Fruit fly (Drosophila melanogaster) whole organism, embryonic: Measurements from ENCODE around the gene NijC.

Experiments
- ATbp ChIP-seq: fragments of 200-800 bp; sonication (Bioruptor generic); optimal IDR thresholded peaks from 2 replicates; lab custom pipeline; 2017; ENCODE audit warnings: missing biosample characterization, mild to moderate bottlenecking, missing genetic modification characterization, missing genetic modification reagents
- Atf6 ChIP-seq: fragments of 200-800 bp; sonication (Bioruptor generic); IDR thresholded peaks from 2 replicates; pipeline ENCODE4 v1.3.6; 2022; ENCODE audit warnings: missing biosample characterization, missing genetic modification characterization
- CG10431 ChIP-seq: fragments of 200-800 bp; sonication (Bioruptor generic); optimal IDR thresholded peaks from 3 replicates; lab custom pipeline; 2018; ENCODE audit warnings: missing biosample characterization, mild to moderate bottlenecking, missing genetic modification characterization
- CG11695 ChIP-seq: fragments of 200-800 bp; sonication (Bioruptor generic); IDR thresholded peaks from 3 replicates; pipeline ENCODE4 v1.3.6; 2022; ENCODE audit warnings: missing biosample characterization, missing genetic modification characterization
- CG12071 ChIP-seq: fragments of 200-800 bp; sonication (Bioruptor generic); optimal IDR thresholded peaks from 3 replicates; lab custom pipeline; 2018; ENCODE audit warnings: missing biosample characterization, mild to moderate bottlenecking, missing genetic modification characterization
- CG12659 ChIP-seq: fragments of 200-800 bp; sonication (Bioruptor generic); optimal IDR thresholded peaks from 3 replicates; lab custom pipeline; 2017; ENCODE audit warnings: mild to moderate bottlenecking, missing biosample characterization, missing genetic modification reagents, missing genetic modification characterization
- CG13424 ChIP-seq: fragments of 200-800 bp; sonication (Bioruptor generic); optimal IDR thresholded peaks from 2 replicates; lab custom pipeline; 2019; ENCODE audit warnings: missing biosample characterization, mild to moderate bottlenecking, missing genetic modification characterization, moderate library complexity
- CG13624 ChIP-seq: fragments of 200-800 bp; sonication (Bioruptor generic); optimal IDR thresholded peaks from 2 replicates; lab custom pipeline; 2016; ENCODE audit warnings: missing biosample characterization, missing genetic modification characterization
- CG15011 ChIP-seq: fragments of 200-800 bp; sonication (Bioruptor generic); optimal IDR thresholded peaks from 3 replicates; lab custom pipeline; 2018; ENCODE audit warnings: missing biosample characterization, mild to moderate bottlenecking, missing genetic modification characterization
- CG16863 ChIP-seq: fragments of 200-800 bp; sonication (Bioruptor generic); optimal IDR thresholded peaks from 3 replicates; lab custom pipeline; 2016; ENCODE audit warnings: missing biosample characterization, missing genetic modification characterization
- CG17829 ChIP-seq: fragments of 200-800 bp; optimal IDR thresholded peaks from 2 replicates; lab custom pipeline; 2019; ENCODE audit warnings: missing biosample characterization, mild to moderate bottlenecking, missing genetic modification characterization, moderate library complexity
- CG2120 ChIP-seq: fragments of 200-800 bp; sonication (Bioruptor generic); optimal IDR thresholded peaks from 3 replicates; lab custom pipeline; 2016; ENCODE audit warnings: missing biosample characterization, missing genetic modification characterization
- CG2678 ChIP-seq: fragments of 200-800 bp; sonication (Bioruptor generic); optimal IDR thresholded peaks from 3 replicates; lab custom pipeline; 2019; ENCODE audit warnings: missing biosample characterization, mild to moderate bottlenecking, missing genetic modification characterization, moderate library complexity
- CG3163 ChIP-seq: fragments of 200-800 bp; sonication (Bioruptor generic); optimal IDR thresholded peaks from 3 replicates; lab custom pipeline; 2016; ENCODE audit warnings: missing biosample characterization, missing genetic modification characterization
- CG3847 ChIP-seq: fragments of 200-800 bp; sonication (Bioruptor generic); IDR thresholded peaks from 2 replicates; pipeline ENCODE4 v1.3.6; 2022; ENCODE audit warnings: missing biosample characterization, missing genetic modification characterization
- CG4328 ChIP-seq: fragments of 200-800 bp; sonication (Bioruptor generic); optimal IDR thresholded peaks from 3 replicates; lab custom pipeline; 2017; ENCODE audit warnings: missing biosample characterization, missing genetic modification reagents, missing genetic modification characterization
- CG4404 ChIP-seq: fragments of 200-800 bp; sonication (Bioruptor generic); IDR thresholded peaks from 2 replicates; pipeline ENCODE4 v1.3.6; 2022; ENCODE audit warnings: missing biosample characterization, missing genetic modification characterization
- CG5953 ChIP-seq: fragments of 200-800 bp; sonication (Bioruptor generic); IDR thresholded peaks from 2 replicates; pipeline ENCODE4 v1.3.6; 2022; ENCODE audit warnings: missing biosample characterization, missing genetic modification characterization
- CG8089 ChIP-seq: fragments of 200-800 bp; sonication (Bioruptor generic); optimal IDR thresholded peaks from 3 replicates; lab custom pipeline; 2016; ENCODE audit warnings: missing biosample characterization, missing genetic modification characterization
- CG8388 ChIP-seq: fragments of 200-800 bp; sonication (Bioruptor generic); optimal IDR thresholded peaks from 2 replicates; lab custom pipeline; 2019; ENCODE audit warnings: missing biosample characterization, mild to moderate bottlenecking, missing genetic modification characterization, moderate library complexity
- CG9876 ChIP-seq: fragments of 200-800 bp; sonication (Bioruptor generic); optimal IDR thresholded peaks from 2 replicates; lab custom pipeline; 2016; ENCODE audit warnings: missing biosample characterization, missing genetic modification characterization
- Elba2 ChIP-seq: fragments of 200-800 bp; sonication (Bioruptor generic); optimal IDR thresholded peaks from 3 replicates; lab custom pipeline; 2016; ENCODE audit warnings: missing biosample characterization, missing genetic modification characterization
- Fer1 ChIP-seq: fragments of 200-800 bp; sonication (Bioruptor generic); optimal IDR thresholded peaks from 2 replicates; lab custom pipeline; 2017; ENCODE audit warnings: missing biosample characterization, mild to moderate bottlenecking, missing genetic modification characterization
- Hmr ChIP-seq: fragments of 200-800 bp; sonication (Bioruptor generic); optimal IDR thresholded peaks from 3 replicates; lab custom pipeline; 2017; ENCODE audit warnings: mild to moderate bottlenecking, missing biosample characterization, missing genetic modification reagents, missing genetic modification characterization
- PHDP ChIP-seq: fragments of 200-800 bp; sonication (Bioruptor generic); optimal IDR thresholded peaks from 3 replicates; lab custom pipeline; 2018; ENCODE audit warnings: missing biosample characterization, mild to moderate bottlenecking, missing genetic modification characterization, moderate library complexity
- Ssrp ChIP-seq: fragments of 200-800 bp; sonication (Bioruptor generic); optimal IDR thresholded peaks from 2 replicates; lab custom pipeline; 2018; ENCODE audit warnings: missing biosample characterization, mild to moderate bottlenecking, missing genetic modification characterization, moderate library complexity
- Xrp1 ChIP-seq: fragments of 200-800 bp; sonication (Bioruptor generic); IDR thresholded peaks from 2 replicates; pipeline ENCODE4 v1.3.6; 2022; ENCODE audit warnings: missing biosample characterization, missing genetic modification characterization
- caup ChIP-seq: fragments of 200-800 bp; sonication (Bioruptor generic); optimal IDR thresholded peaks from 3 replicates; lab custom pipeline; 2017; ENCODE audit warnings: missing biosample characterization, mild to moderate bottlenecking, missing genetic modification characterization, moderate library complexity; ENCODE audit not compliant: severe bottlenecking
- dimm ChIP-seq: fragments of 200-800 bp; sonication (Bioruptor generic); IDR thresholded peaks from 2 replicates; pipeline ENCODE4 v1.3.6; 2022; ENCODE audit warnings: missing biosample characterization, missing genetic modification characterization
- dmrt11E ChIP-seq: fragments of 200-800 bp; sonication (Bioruptor generic); optimal IDR thresholded peaks from 3 replicates; lab custom pipeline; 2018; ENCODE audit warnings: missing biosample characterization, mild to moderate bottlenecking, missing genetic modification characterization, moderate library complexity
- en ChIP-seq: fragments of 200-800 bp; sonication (Bioruptor generic); optimal IDR thresholded peaks from 2 replicates; lab custom pipeline; 2016; ENCODE audit warnings: missing biosample characterization, missing genetic modification characterization
- eve ChIP-seq, 2 experiments: fragments of >200 bp; optimal IDR thresholded peaks; 2 replicates each; lab custom pipeline; 2017; ENCODE audit warnings: missing biosample characterization in 2 of 2, missing genetic modification characterization in 2 of 2
- fd3F ChIP-seq: fragments of 200-800 bp; sonication (Bioruptor generic); optimal IDR thresholded peaks from 2 replicates; lab custom pipeline; 2018; ENCODE audit warnings: missing biosample characterization, mild to moderate bottlenecking, missing genetic modification characterization, moderate library complexity
- fu2 ChIP-seq: fragments of 200-800 bp; sonication (Bioruptor generic); optimal IDR thresholded peaks from 2 replicates; lab custom pipeline; 2016; ENCODE audit warnings: missing biosample characterization, missing genetic modification characterization
- gt ChIP-seq: fragments of 200-800 bp; sonication (Bioruptor generic); IDR thresholded peaks from 2 replicates; pipeline ENCODE4 v1.3.6; 2022; ENCODE audit warnings: missing biosample characterization, missing genetic modification characterization
- hbn ChIP-seq: fragments of 200-800 bp; sonication (Bioruptor generic); IDR thresholded peaks from 2 replicates; pipeline ENCODE4 v1.3.6; 2022; ENCODE audit warnings: missing biosample characterization, missing genetic modification characterization; ENCODE audit not compliant: partially characterized antibody
- her ChIP-seq: fragments of 200-800 bp; sonication (Bioruptor generic); optimal IDR thresholded peaks from 2 replicates; lab custom pipeline; 2016; ENCODE audit warnings: missing biosample characterization, missing genetic modification characterization
- lilli ChIP-seq: fragments of 200-800 bp; sonication (Bioruptor generic); optimal IDR thresholded peaks from 3 replicates; lab custom pipeline; 2016; ENCODE audit warnings: missing biosample characterization, missing genetic modification characterization
- lmd ChIP-seq: fragments of 200-800 bp; sonication (Bioruptor generic); IDR thresholded peaks from 2 replicates; pipeline ENCODE4 v1.3.6; 2022; ENCODE audit warnings: missing biosample characterization, missing genetic modification characterization
- pita ChIP-seq: fragments of 200-800 bp; sonication (Bioruptor generic); optimal IDR thresholded peaks from 2 replicates; lab custom pipeline; 2017; ENCODE audit warnings: missing biosample characterization, mild to moderate bottlenecking, missing genetic modification characterization
- run ChIP-seq: fragments of 200-800 bp; sonication (Bioruptor generic); optimal IDR thresholded peaks from 3 replicates; lab custom pipeline; 2018; ENCODE audit warnings: missing biosample characterization, mild to moderate bottlenecking, missing genetic modification characterization
- sc ChIP-seq, 3 experiments: fragments of >200 bp in 2 of 3; fragments of 200-800 bp in 1 of 3; sonication (Bioruptor generic) in 1 of 3; optimal IDR thresholded peaks; 2 replicates in 2 of 3; 3 replicates in 1 of 3; lab custom pipeline; 2017; ENCODE audit warnings: mild to moderate bottlenecking in 1 of 3, missing biosample characterization in 1 of 3, missing genetic modification characterization in 1 of 3, missing genetic modification reagents in 1 of 3
- tin ChIP-seq: fragments of 200-800 bp; sonication (Bioruptor generic); optimal IDR thresholded peaks from 3 replicates; lab custom pipeline; 2016; ENCODE audit warnings: missing biosample characterization, missing genetic modification characterization
- unpg ChIP-seq: fragments of 200-800 bp; sonication (Bioruptor generic); optimal IDR thresholded peaks from 3 replicates; lab custom pipeline; 2018; ENCODE audit warnings: missing biosample characterization, mild to moderate bottlenecking, missing genetic modification characterization, moderate library complexity

Gene NijC

dm6 chr3R:12656946-12657566 is 37.9 kb upstream of the NijC start (continued):
- TF ChIP-seq CG4328 (GFP tag; lab: Kevin White, UChicago) (no peak), unpg (no peak), fu2 (no peak), CG8388 (GFP tag; lab: Kevin White, UChicago) (peak; percentile 55), CG2678 (tag; lab: Kevin White, UChicago) (peak; percentile 39), CG17829 (tag; lab: Kevin White, UChicago) (no peak), CG13424 (tag; lab: Kevin White, UChicago) (peak; percentile 8), CG3163 (GFP tag; lab: Kevin White, UChicago) (no peak), en (GFP tag; lab: Kevin White, UChicago) (no peak), CG11695 (GFP tag; lab: Robert Waterston, UW) (no peak), lilli (GFP tag; lab: Kevin White, UChicago) (no peak), lmd (GFP tag; lab: Robert Waterston, UW) (no peak; the same call in 1 of the 2 replicates), CG8089 (no peak), Hmr (GFP tag; lab: Kevin White, UChicago) (peak; percentile 63), Xrp1 (GFP tag; lab: Robert Waterston, UW) (no peak), gt (GFP tag; lab: Robert Waterston, UW) (no peak), caup (GFP tag; lab: Kevin White, UChicago) (peak; percentile 62), CG10431 (GFP tag; lab: Kevin White, UChicago) (no peak), tin (GFP tag; lab: Kevin White, UChicago) (no peak), CG13624 (GFP tag; lab: Kevin White, UChicago) (peak; percentile 14), CG9876 (GFP tag; lab: Kevin White, UChicago) (no peak), CG12659 (GFP tag; lab: Kevin White, UChicago) (peak; percentile 12), Atf6 (peak; percentile 38), dimm (GFP tag; lab: Robert Waterston, UW) (no peak), Elba2 (no peak), CG3847 (GFP tag; lab: Robert Waterston, UW) (peak; percentile 40; the same call in 1 of the 2 replicates), run (no peak), sc (optimal IDR thresholded peaks at IDR 0.05; lab: Kevin White, UChicago) (no peak), sc (GFP tag; optimal IDR thresholded peaks at IDR 0.05; lab: Kevin White, UChicago) (no peak), CG2120 (GFP tag; lab: Kevin White, UChicago) (peak; percentile 64), CG12071 (GFP tag; lab: Kevin White, UChicago) (peak; percentile 52), eve (GFP tag; optimal IDR thresholded peaks at IDR 0.05; lab: Kevin White, UChicago) (no peak), CG4404 (GFP tag; lab: Robert Waterston, UW) (no peak), pita (GFP tag; lab: Kevin White, UChicago) (no peak), dmrt11E (no peak), hbn (no peak), fd3F (GFP tag; lab: Kevin White, UChicago) (no peak), Fer1 (no peak), CG16863 (no peak), her (no peak), CG5953 (GFP tag; lab: Robert Waterston, UW) (no peak), PHDP (tag; lab: Kevin White, UChicago) (peak; percentile 16), CG15011 (peak; percentile 7), ATbp (no peak), Ssrp (tag; lab: Kevin White, UChicago) (no peak)
